Fruit fly (Drosophila melanogaster) whole organism, pupa: ENCODE results near the gene Or67a.

Source experiments
- CG10348 ChIP-seq: fragments of 200-800 bp; sonication (Bioruptor generic); IDR thresholded peaks from 2 replicates; pipeline ENCODE4 v1.3.6; 2022; ENCODE audit warnings: missing biosample characterization, missing genetic modification characterization
- CG12605 ChIP-seq: fragments of 200-800 bp; sonication (Bioruptor generic); IDR thresholded peaks from 2 replicates; pipeline ENCODE4 v1.3.6; 2022; ENCODE audit warnings: missing biosample characterization, missing genetic modification characterization
- CG14655 ChIP-seq: fragments of 200-800 bp; sonication (Bioruptor generic); optimal IDR thresholded peaks from 3 replicates; lab custom pipeline; 2017; ENCODE audit warnings: mild to moderate bottlenecking, missing biosample characterization, missing genetic modification reagents, missing genetic modification characterization
- CG32121 ChIP-seq: fragments of 200-800 bp; sonication (Bioruptor generic); IDR thresholded peaks from 2 replicates; pipeline ENCODE4 v1.3.6; 2022; ENCODE audit warnings: missing biosample characterization, missing genetic modification characterization
- CG4496 ChIP-seq: fragments of 200-800 bp; sonication (Bioruptor generic); IDR thresholded peaks from 3 replicates; pipeline ENCODE4 v1.3.6; 2022; ENCODE audit warnings: missing biosample characterization, missing genetic modification characterization
- D1 ChIP-seq: fragments of 200-800 bp; sonication (Bioruptor generic); optimal IDR thresholded peaks from 2 replicates; lab custom pipeline; 2018; ENCODE audit warnings: missing biosample characterization, mild to moderate bottlenecking, missing genetic modification characterization, moderate library complexity
- Ets98B ChIP-seq: fragments of 200-800 bp; sonication (Bioruptor generic); IDR thresholded peaks from 2 replicates; pipeline ENCODE4 v1.3.6; 2022; ENCODE audit warnings: missing biosample characterization, missing genetic modification characterization
- Pif1A ChIP-seq: fragments of 200-800 bp; sonication (Bioruptor generic); optimal IDR thresholded peaks from 3 replicates; lab custom pipeline; 2016; ENCODE audit warnings: missing biosample characterization, missing genetic modification characterization
- Snoo ChIP-seq: fragments of 200-800 bp; sonication (Bioruptor generic); optimal IDR thresholded peaks from 3 replicates; lab custom pipeline; 2017; ENCODE audit warnings: missing biosample characterization, mild to moderate bottlenecking, missing genetic modification characterization, inconsistent platforms
- rn ChIP-seq: fragments of 200-800 bp; sonication (Bioruptor generic); IDR thresholded peaks from 2 replicates; pipeline ENCODE4 v1.3.6; 2022; ENCODE audit warnings: missing biosample characterization, missing genetic modification characterization

DNA sequence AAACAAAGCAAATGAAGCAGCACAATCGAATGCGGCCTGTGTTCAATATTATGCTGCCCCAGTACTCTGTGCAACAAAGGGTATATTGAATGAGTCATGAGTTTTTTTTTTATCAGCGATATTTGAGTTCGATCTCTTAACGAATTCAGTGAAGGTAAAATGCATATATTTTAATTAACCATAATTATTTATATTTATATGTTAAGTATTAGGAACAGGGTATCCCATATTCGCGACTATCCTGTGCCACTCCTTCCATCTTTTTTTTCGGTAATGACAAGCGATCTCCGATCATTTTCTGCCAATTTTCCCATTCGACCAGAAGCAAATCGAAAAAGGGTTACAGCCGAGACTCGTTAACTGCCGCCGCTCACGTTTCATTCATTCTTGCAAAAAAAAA, 30.2 kb downstream of the Or67a start:
- TF ChIP-seq Ets98B (GFP tag; lab: Robert Waterston, UW) (no peak), rn (GFP tag; lab: Robert Waterston, UW) (no peak), CG10348 (GFP tag; lab: Robert Waterston, UW) (no peak), CG14655 (GFP tag; lab: Kevin White, UChicago) (no peak), Pif1A (no peak), D1 (tag; lab: Kevin White, UChicago) (no peak), CG32121 (peak; percentile 55; the same call in 1 of the 2 replicates), CG4496 (GFP tag; lab: Robert Waterston, UW) (0 out of 3 replicates have a peak, but pooled peaks have one; percentile 32), CG12605 (GFP tag; lab: Robert Waterston, UW) (no peak), Snoo (tag; lab: Kevin White, UChicago) (no peak)
